Worm (Caenorhabditis elegans) whole organism, L2 larva: Measurements from ENCODE around the gene R02E12.5.

Experiments used
- C34F6.9 ChIP-seq: fragments of 150-350 bp; optimal IDR thresholded peaks from 2 replicates; lab custom pipeline; 2014; ENCODE audit warnings: missing biosample characterization, missing genetic modification characterization
- F13H6.1 ChIP-seq: sonication (generic microtip); optimal IDR thresholded peaks from 2 replicates; lab custom pipeline; 2016; ENCODE audit warnings: missing genetic modification characterization, missing compliant biosample characterization
- R02D3.7 ChIP-seq: fragments of 150-350 bp; optimal IDR thresholded peaks from 2 replicates; lab custom pipeline; 2014; ENCODE audit warnings: missing biosample characterization, missing genetic modification characterization
- Y55F3AM.14 ChIP-seq: fragments of 200-800 bp; sonication (Bioruptor generic); optimal IDR thresholded peaks from 2 replicates; lab custom pipeline; 2018; ENCODE audit warnings: mild to moderate bottlenecking, missing genetic modification characterization, missing compliant biosample characterization
- ZK546.5 ChIP-seq: sonication (generic microtip); optimal IDR thresholded peaks from 2 replicates; lab custom pipeline; 2017; ENCODE audit warnings: missing biosample characterization, missing genetic modification characterization
- alr-1 ChIP-seq: fragments of 150-350 bp; optimal IDR thresholded peaks from 2 replicates; lab custom pipeline; 2014; ENCODE audit warnings: missing biosample characterization, missing genetic modification characterization
- aly-2 ChIP-seq: fragments of 150-350 bp; optimal IDR thresholded peaks from 2 replicates; lab custom pipeline; 2014; ENCODE audit warnings: missing biosample characterization, missing genetic modification characterization
- ama-1 ChIP-seq: fragments of 150-350 bp; optimal IDR thresholded peaks from 2 replicates; lab custom pipeline; 2018; ENCODE audit warnings: inconsistent platforms
- blmp-1 ChIP-seq: sonication (generic microtip); optimal IDR thresholded peaks from 2 replicates; lab custom pipeline; 2017; ENCODE audit warnings: missing genetic modification characterization, mild to moderate bottlenecking, missing compliant biosample characterization, antibody characterized with exemption, moderate library complexity; ENCODE audit not compliant: insufficient read depth
- ceh-16 ChIP-seq: fragments of 150-350 bp; optimal IDR thresholded peaks from 2 replicates; lab custom pipeline; 2014; ENCODE audit warnings: missing biosample characterization, missing genetic modification characterization
- ceh-82 ChIP-seq: fragments of 150-350 bp; optimal IDR thresholded peaks from 2 replicates; lab custom pipeline; 2014; ENCODE audit warnings: missing biosample characterization, missing genetic modification characterization
- crh-2 ChIP-seq: sonication (generic microtip); optimal IDR thresholded peaks from 2 replicates; lab custom pipeline; 2017; ENCODE audit warnings: missing biosample characterization, missing genetic modification characterization
- dmd-4 ChIP-seq: sonication (generic microtip); optimal IDR thresholded peaks from 2 replicates; lab custom pipeline; 2017; ENCODE audit warnings: missing biosample characterization, missing genetic modification characterization
- egl-27 ChIP-seq: sonication (generic microtip); optimal IDR thresholded peaks from 3 replicates; lab custom pipeline; 2017; ENCODE audit warnings: missing biosample characterization, missing genetic modification reagents, missing genetic modification characterization
- elt-1 ChIP-seq: fragments of 150-350 bp; optimal IDR thresholded peaks from 2 replicates; lab custom pipeline; 2014; ENCODE audit warnings: missing biosample characterization, missing genetic modification characterization
- elt-3 ChIP-seq: sonication (generic microtip); optimal IDR thresholded peaks from 2 replicates; lab custom pipeline; 2017; ENCODE audit warnings: missing biosample characterization, missing genetic modification characterization
- fos-1 ChIP-seq: fragments of 150-350 bp; optimal IDR thresholded peaks from 2 replicates; lab custom pipeline; 2014; ENCODE audit warnings: missing biosample characterization, missing genetic modification characterization
- gmeb-1 ChIP-seq: fragments of 150-350 bp; optimal IDR thresholded peaks from 2 replicates; lab custom pipeline; 2014; ENCODE audit warnings: missing biosample characterization, missing genetic modification characterization
- lin-11 ChIP-seq: fragments of 150-350 bp; sonication (generic microtip); optimal IDR thresholded peaks from 2 replicates; lab custom pipeline; 2014; ENCODE audit warnings: missing biosample characterization, missing genetic modification characterization, inconsistent platforms, mixed read lengths
- lin-13 ChIP-seq: fragments of 150-350 bp; optimal IDR thresholded peaks from 2 replicates; lab custom pipeline; 2014; ENCODE audit warnings: missing biosample characterization, missing genetic modification reagents, missing genetic modification characterization
- lin-39 ChIP-seq: fragments of 150-350 bp; optimal IDR thresholded peaks from 2 replicates; lab custom pipeline; 2014; ENCODE audit warnings: missing biosample characterization, missing genetic modification reagents, missing genetic modification characterization
- lsy-2 ChIP-seq, 2 experiments: fragments of 150-350 bp in 1 of 2; sonication (generic microtip) in 1 of 2; optimal IDR thresholded peaks; 2 replicates each; lab custom pipeline; 2014 to 2017; ENCODE audit warnings: missing biosample characterization in 2 of 2, missing genetic modification characterization in 2 of 2
- mab-5 ChIP-seq: fragments of 150-350 bp; optimal IDR thresholded peaks from 2 replicates; lab custom pipeline; 2014; ENCODE audit warnings: missing biosample characterization, missing genetic modification characterization
- mbf-1 ChIP-seq: sonication (generic microtip); optimal IDR thresholded peaks from 2 replicates; lab custom pipeline; 2017; ENCODE audit warnings: missing biosample characterization, missing genetic modification characterization
- mdl-1 ChIP-seq, 2 experiments: fragments of 150-350 bp in 1 of 2; sonication (generic microtip) in 1 of 2; optimal IDR thresholded peaks; 2 replicates each; lab custom pipeline; 2017; ENCODE audit warnings: missing biosample characterization in 2 of 2, missing genetic modification characterization in 2 of 2
- nhr-10 ChIP-seq: sonication (generic microtip); optimal IDR thresholded peaks from 2 replicates; lab custom pipeline; 2017; ENCODE audit warnings: missing biosample characterization, missing genetic modification characterization
- nhr-11 ChIP-seq: fragments of 150-350 bp; optimal IDR thresholded peaks from 2 replicates; lab custom pipeline; 2014; ENCODE audit warnings: missing biosample characterization, missing genetic modification characterization
- nhr-12 ChIP-seq: fragments of 150-350 bp; optimal IDR thresholded peaks from 2 replicates; lab custom pipeline; 2014; ENCODE audit warnings: missing biosample characterization, missing genetic modification characterization
- nhr-129 ChIP-seq: fragments of 150-350 bp; optimal IDR thresholded peaks from 2 replicates; lab custom pipeline; 2014; ENCODE audit warnings: missing biosample characterization, missing genetic modification characterization
- nhr-21 ChIP-seq: fragments of 150-350 bp; optimal IDR thresholded peaks from 2 replicates; lab custom pipeline; 2014; ENCODE audit warnings: missing biosample characterization, missing genetic modification characterization
- nhr-23 ChIP-seq: fragments of 150-350 bp; optimal IDR thresholded peaks from 2 replicates; lab custom pipeline; 2014; ENCODE audit warnings: missing biosample characterization, missing genetic modification reagents, missing genetic modification characterization
- nhr-237 ChIP-seq: fragments of 150-350 bp; optimal IDR thresholded peaks from 2 replicates; lab custom pipeline; 2014; ENCODE audit warnings: missing biosample characterization, missing genetic modification characterization
- nhr-25 ChIP-seq: fragments of 150-350 bp; sonication (generic microtip); optimal IDR thresholded peaks from 3 replicates; lab custom pipeline; 2014; ENCODE audit warnings: missing biosample characterization, missing genetic modification characterization
- nhr-6 ChIP-seq: fragments of 150-350 bp; optimal IDR thresholded peaks from 2 replicates; lab custom pipeline; 2014; ENCODE audit warnings: missing biosample characterization, missing genetic modification characterization
- nhr-77 ChIP-seq: fragments of 150-350 bp; optimal IDR thresholded peaks from 2 replicates; lab custom pipeline; 2014; ENCODE audit warnings: missing biosample characterization, missing genetic modification characterization
- peb-1 ChIP-seq: fragments of 150-350 bp; optimal IDR thresholded peaks from 2 replicates; lab custom pipeline; 2014; ENCODE audit warnings: missing biosample characterization, missing genetic modification characterization
- sem-4 ChIP-seq: fragments of 150-350 bp; optimal IDR thresholded peaks from 2 replicates; lab custom pipeline; 2014; ENCODE audit warnings: missing biosample characterization, missing genetic modification reagents, missing genetic modification characterization
- skn-1 ChIP-seq: sonication (generic microtip); optimal IDR thresholded peaks from 2 replicates; lab custom pipeline; 2017; ENCODE audit warnings: missing biosample characterization, missing genetic modification characterization
- sma-3 ChIP-seq: sonication (generic microtip); optimal IDR thresholded peaks from 2 replicates; lab custom pipeline; 2016; ENCODE audit warnings: missing genetic modification reagents, missing genetic modification characterization, missing compliant biosample characterization
- sma-9 ChIP-seq, 2 experiments: fragments of 150-350 bp in 1 of 2; sonication (generic microtip) in 1 of 2; optimal IDR thresholded peaks; 2 replicates each; lab custom pipeline; 2014 to 2016; ENCODE audit warnings: missing genetic modification characterization in 2 of 2, mild to moderate bottlenecking in 1 of 2, missing biosample characterization in 1 of 2, missing compliant biosample characterization in 1 of 2, missing genetic modification reagents in 1 of 2, moderate library complexity in 1 of 2
- snpc-4 ChIP-seq: fragments of 150-350 bp; optimal IDR thresholded peaks from 2 replicates; lab custom pipeline; 2014; ENCODE audit warnings: missing biosample characterization, missing genetic modification characterization
- unc-39 ChIP-seq: fragments of 150-350 bp; optimal IDR thresholded peaks from 2 replicates; lab custom pipeline; 2014; ENCODE audit warnings: missing biosample characterization, missing genetic modification characterization
- unc-55 ChIP-seq: fragments of 150-350 bp; sonication (generic microtip); optimal IDR thresholded peaks from 3 replicates; lab custom pipeline; 2014; ENCODE audit warnings: missing biosample characterization, missing genetic modification reagents, missing genetic modification characterization
- unc-62 ChIP-seq: fragments of 150-350 bp; optimal IDR thresholded peaks from 2 replicates; lab custom pipeline; 2014; ENCODE audit warnings: missing biosample characterization, missing genetic modification reagents, missing genetic modification characterization
- zag-1 ChIP-seq: fragments of 150-350 bp; optimal IDR thresholded peaks from 2 replicates; lab custom pipeline; 2014; ENCODE audit warnings: missing biosample characterization, missing genetic modification characterization
- ztf-1 ChIP-seq: fragments of 200-800 bp; sonication (Bioruptor generic); conservative IDR thresholded peaks from 2 replicates; pipeline ENCODE4 v1.3.6; 2022; ENCODE audit warnings: missing genetic modification characterization, missing compliant biosample characterization
- ztf-11 ChIP-seq: sonication (generic microtip); optimal IDR thresholded peaks from 2 replicates; lab custom pipeline; 2017; ENCODE audit warnings: missing biosample characterization, missing genetic modification characterization
- ztf-4 ChIP-seq: fragments of 150-350 bp; optimal IDR thresholded peaks from 2 replicates; lab custom pipeline; 2014; ENCODE audit warnings: missing biosample characterization, missing genetic modification characterization

R02E12.5 gene

DNA sequence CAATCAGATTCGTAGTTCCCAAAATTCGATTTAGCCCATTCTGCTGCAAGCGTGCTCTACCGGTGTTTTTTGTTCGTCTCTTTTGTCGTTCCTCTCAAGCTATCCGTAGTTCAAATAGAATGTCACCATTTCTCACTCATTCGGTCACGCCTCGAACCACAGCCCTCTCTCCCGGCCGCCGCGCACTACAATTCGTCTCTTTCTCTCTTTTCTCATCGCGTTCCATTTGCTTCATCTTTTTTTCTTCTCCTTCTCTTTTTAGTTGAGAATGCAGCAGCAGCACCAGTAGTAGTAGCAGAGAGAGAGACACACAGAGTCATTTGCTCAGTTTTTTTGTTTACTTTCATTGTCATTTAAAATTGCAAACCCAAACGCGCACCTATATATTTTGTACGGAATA, 19.0 kb downstream of the R02E12.5 start, which contains the start of gene hrg-1:
TSS of gene hrg-1 (minus strand) at position 109 of the 400 bp plus-strand sequence.
- TF ChIP-seq elt-3 (tag; lab: Kevin White, UChicago), result no peak
- TF ChIP-seq mab-5 (tag; lab: Kevin White, UChicago), result peak; percentile 34
- no peak for TF ChIP-seq R02D3.7
- peak; percentile 31 to 53 for TF ChIP-seq mdl-1 (tag; optimal IDR thresholded peaks at IDR 0.05; lab: Kevin White, UChicago)
- TF ChIP-seq zag-1, result peak; percentile 56
- peak; percentile 69 for TF ChIP-seq lin-11
- peak; percentile 59 for TF ChIP-seq egl-27
- TF ChIP-seq nhr-6 (tag; lab: Kevin White, UChicago), result no peak
- no peak for TF ChIP-seq nhr-12 (tag; lab: Kevin White, UChicago)
- peak; percentile 81 for TF ChIP-seq sem-4 (tag; lab: Kevin White, UChicago)
- no peak for TF ChIP-seq nhr-21 (tag; lab: Kevin White, UChicago)
- no peak for TF ChIP-seq peb-1 (tag; lab: Kevin White, UChicago)
- TF ChIP-seq gmeb-1, result no peak
- peak; percentile 19 for TF ChIP-seq ama-1 (lab: Kevin White, UChicago)
- TF ChIP-seq unc-55 (GFP tag; lab: Kevin White, UChicago), result peak; percentile 69
- TF ChIP-seq sma-9 (GFP tag; optimal IDR thresholded peaks at IDR 0.05; lab: Kevin White, UChicago), result peak; percentile 70
- TF ChIP-seq sma-9 (tag; optimal IDR thresholded peaks at IDR 0.05; lab: Kevin White, UChicago), result no peak
- no peak for TF ChIP-seq skn-1 (tag; lab: Kevin White, UChicago)
- TF ChIP-seq elt-1 (tag; lab: Kevin White, UChicago), result no peak
- peak; percentile 62 for TF ChIP-seq crh-2 (tag; lab: Kevin White, UChicago)
- TF ChIP-seq mbf-1 (tag; lab: Kevin White, UChicago), result no peak
- no peak for TF ChIP-seq nhr-11 (tag; lab: Kevin White, UChicago)
- peak; percentile 80 for TF ChIP-seq fos-1 (tag; lab: Kevin White, UChicago)
- TF ChIP-seq ceh-82 (tag; lab: Kevin White, UChicago), result no peak
- no peak for TF ChIP-seq alr-1
- TF ChIP-seq lsy-2 (tag; optimal IDR thresholded peaks at IDR 0.05; lab: Kevin White, UChicago), result peak in 1 of 2 experiments; percentile 69
- TF ChIP-seq ceh-16 (tag; lab: Kevin White, UChicago), result no peak
- no peak for TF ChIP-seq nhr-10 (tag; lab: Kevin White, UChicago)
- TF ChIP-seq nhr-237 (tag; lab: Kevin White, UChicago), result no peak
- peak; percentile 21 for TF ChIP-seq blmp-1
- peak; percentile 25 for TF ChIP-seq Y55F3AM.14
- TF ChIP-seq nhr-23 (tag; lab: Kevin White, UChicago), result no peak
- no peak for TF ChIP-seq ztf-1
- no peak for TF ChIP-seq ZK546.5 (tag; lab: Kevin White, UChicago)
- peak; percentile 39 for TF ChIP-seq sma-3 (GFP tag; lab: Kevin White, UChicago)
- no peak for TF ChIP-seq snpc-4 (tag; lab: Kevin White, UChicago)
- TF ChIP-seq C34F6.9 (tag; lab: Kevin White, UChicago), result peak; percentile 81
- TF ChIP-seq unc-39 (tag; lab: Kevin White, UChicago), result no peak
- no peak for TF ChIP-seq dmd-4 (tag; lab: Kevin White, UChicago)
- TF ChIP-seq lin-13, result peak; percentile 51
- no peak for TF ChIP-seq lin-39 (tag; lab: Kevin White, UChicago)
- peak; percentile 73 for TF ChIP-seq ztf-4 (tag; lab: Kevin White, UChicago)
- peak; percentile 91 for TF ChIP-seq F13H6.1 (tag; lab: Kevin White, UChicago)
- peak; percentile 9 for TF ChIP-seq nhr-25 (tag; lab: Kevin White, UChicago)
- TF ChIP-seq aly-2 (tag; lab: Kevin White, UChicago), result no peak
- no peak for TF ChIP-seq ztf-11 (tag; lab: Kevin White, UChicago)
- no peak for TF ChIP-seq nhr-77 (tag; lab: Kevin White, UChicago)
- peak; percentile 60 for TF ChIP-seq nhr-129
- no peak for TF ChIP-seq unc-62 (GFP tag; lab: Kevin White, UChicago)
